Worm (Caenorhabditis elegans): ENCODE measurements around the gene F42C5.3.

F42C5.3 gene

DNA sequence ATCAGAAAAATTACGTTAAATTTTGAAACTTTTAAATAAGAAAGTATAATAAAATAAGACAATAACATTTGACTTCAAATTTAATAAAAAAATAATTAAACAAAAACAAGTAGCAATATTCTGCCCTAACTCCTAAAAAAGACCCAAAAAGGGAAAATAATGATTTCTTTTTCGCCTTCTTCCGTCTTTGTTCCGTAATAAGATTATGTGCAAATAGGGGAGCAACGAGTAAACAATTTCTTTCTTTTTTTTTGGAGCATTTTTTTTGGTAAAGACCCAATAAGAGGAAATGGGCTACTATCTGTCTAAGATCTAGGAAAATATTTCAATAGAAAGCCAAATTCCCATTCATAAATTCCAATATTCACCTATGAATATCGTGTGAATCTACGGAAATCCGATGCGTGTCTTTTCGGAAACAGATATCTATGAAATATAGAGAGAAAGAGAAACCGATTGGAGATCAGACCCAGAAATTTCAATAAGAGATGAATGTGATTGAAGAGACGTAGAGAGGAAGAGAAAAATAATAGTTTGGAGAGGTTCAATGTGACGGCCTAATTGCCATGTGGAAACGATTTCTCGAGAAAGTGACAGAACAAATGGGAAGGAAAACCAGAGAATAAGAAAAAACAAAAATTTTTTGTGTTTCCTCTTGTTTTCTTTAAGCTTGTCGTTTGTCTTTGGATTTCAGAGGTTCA is 30.6 kb upstream of the F42C5.3 start:
- TF ChIP-seq ztf-23 (GFP tag; IDR thresholded peaks at IDR 0.05) (no peak), flt-1 (GFP tag; IDR thresholded peaks at IDR 0.05) (no peak), klf-2 (GFP tag; conservative IDR thresholded peaks at IDR 0.05) (no peak), cog-1 (tag; optimal IDR thresholded peaks at IDR 0.05) (no peak)

DNA sequence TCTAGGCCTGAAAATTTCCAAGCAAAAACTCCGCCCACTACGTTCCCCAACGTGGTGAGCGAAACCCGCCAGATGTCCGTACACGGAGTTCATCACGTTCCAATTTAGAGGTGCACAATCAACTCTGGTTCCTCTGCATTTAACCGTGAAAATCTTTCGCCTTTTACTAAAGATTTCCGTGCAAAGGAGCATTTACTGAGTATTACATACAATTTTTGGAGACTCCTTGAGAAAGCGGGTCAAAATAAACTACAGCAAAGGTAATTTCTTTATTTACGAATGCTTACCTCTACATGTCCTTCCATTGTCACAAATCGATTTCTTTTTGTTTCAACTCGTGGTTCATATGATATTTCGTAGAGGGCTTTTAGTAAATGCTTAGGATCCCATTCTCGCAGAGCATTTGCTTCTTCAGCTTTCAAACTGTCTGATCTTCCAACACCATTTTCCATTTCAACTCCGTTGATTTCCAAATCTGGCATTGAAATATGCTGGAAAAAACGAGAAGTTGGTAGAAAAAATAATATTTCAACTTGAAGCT is 29.3 kb upstream of the F42C5.3 start, which contains the start of gene F42C5.9:
F42C5.9 (minus strand) TSS at position 491 of the 541 bp plus-strand sequence.
- TF ChIP-seq T22C8.4 (GFP tag; IDR thresholded peaks at IDR 0.05) (no peak), med-1 (GFP tag; optimal IDR thresholded peaks at IDR 0.05; ENCODE audit: insufficient read depth) (no peak), ztf-29 (GFP tag; IDR thresholded peaks at IDR 0.05) (no peak), klf-2 (GFP tag; conservative IDR thresholded peaks at IDR 0.05) (no peak), ztf-23 (GFP tag; IDR thresholded peaks at IDR 0.05) (no peak), tab-1 (GFP tag; IDR thresholded peaks at IDR 0.05) (no peak), flt-1 (GFP tag; IDR thresholded peaks at IDR 0.05) (no peak), cog-1 (tag; optimal IDR thresholded peaks at IDR 0.05) (no peak), ref-1 (GFP tag; conservative IDR thresholded peaks at IDR 0.05) (no peak)

DNA sequence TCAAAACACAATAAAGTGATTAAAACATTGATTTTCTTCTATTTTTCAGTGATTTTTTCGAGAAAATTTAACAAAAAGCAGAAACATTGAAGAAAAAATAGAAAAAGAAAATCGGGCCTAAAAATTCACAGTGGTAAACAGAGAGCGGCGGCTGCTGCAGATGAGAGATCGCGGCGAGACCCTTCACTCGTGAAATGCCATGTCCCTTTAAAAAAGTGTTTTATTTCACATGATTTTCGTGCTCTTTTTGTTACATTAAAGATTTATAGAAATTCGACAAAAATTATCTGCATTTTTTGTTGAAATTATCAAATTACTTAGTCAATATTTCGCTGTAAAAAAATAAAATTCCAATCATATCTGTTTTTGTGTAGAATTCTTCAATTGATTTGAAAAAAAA is 26.6 kb upstream of the F42C5.3 start:
- no peak for TF ChIP-seq med-1 (GFP tag; optimal IDR thresholded peaks at IDR 0.05; ENCODE audit: insufficient read depth)
- TF ChIP-seq ztf-23 (GFP tag; IDR thresholded peaks at IDR 0.05), result no peak
- TF ChIP-seq cog-1 (tag; optimal IDR thresholded peaks at IDR 0.05), result peak; percentile 5

DNA sequence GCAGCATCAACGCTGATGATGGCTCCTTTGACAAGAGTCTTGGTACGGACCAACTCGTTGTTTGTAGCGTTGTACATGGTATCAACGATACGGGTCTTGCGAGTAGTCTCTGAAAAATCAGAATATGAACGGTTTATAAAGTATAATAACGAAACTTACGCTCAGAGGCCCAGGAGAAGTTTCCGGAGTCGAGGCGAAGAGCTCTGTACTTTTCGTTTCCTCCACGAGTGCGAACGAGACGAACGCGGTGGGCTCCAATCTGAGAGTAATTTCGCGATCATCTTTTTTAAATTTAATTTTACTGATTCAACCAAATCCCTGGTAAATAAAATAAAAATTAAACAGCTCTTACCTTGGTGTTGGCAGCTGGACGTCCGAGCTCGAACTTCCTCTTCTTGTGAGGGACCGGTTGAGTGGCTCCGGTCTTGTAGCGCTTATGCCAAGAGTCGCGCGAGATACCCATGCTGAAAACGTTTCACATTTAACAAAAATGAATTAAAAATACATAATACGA is 26.1 kb upstream of the F42C5.3 start, which contains the start of gene rps-8:
rps-8 (minus strand) TSS at position 464 of the 514 bp plus-strand sequence.
- no peak for TF ChIP-seq cog-1 (tag; optimal IDR thresholded peaks at IDR 0.05)
- TF ChIP-seq ztf-23 (GFP tag; IDR thresholded peaks at IDR 0.05), result no peak
- TF ChIP-seq T22C8.4 (GFP tag; IDR thresholded peaks at IDR 0.05), result no peak
- TF ChIP-seq klf-2 (GFP tag; conservative IDR thresholded peaks at IDR 0.05), result no peak
- TF ChIP-seq med-1 (GFP tag; optimal IDR thresholded peaks at IDR 0.05; ENCODE audit: insufficient read depth), result no peak
- no peak for TF ChIP-seq flt-1 (GFP tag; IDR thresholded peaks at IDR 0.05)
- no peak for TF ChIP-seq ztf-29 (GFP tag; IDR thresholded peaks at IDR 0.05)
- TF ChIP-seq tab-1 (GFP tag; IDR thresholded peaks at IDR 0.05), result no peak
- TF ChIP-seq ref-1 (GFP tag; conservative IDR thresholded peaks at IDR 0.05), result no peak

DNA sequence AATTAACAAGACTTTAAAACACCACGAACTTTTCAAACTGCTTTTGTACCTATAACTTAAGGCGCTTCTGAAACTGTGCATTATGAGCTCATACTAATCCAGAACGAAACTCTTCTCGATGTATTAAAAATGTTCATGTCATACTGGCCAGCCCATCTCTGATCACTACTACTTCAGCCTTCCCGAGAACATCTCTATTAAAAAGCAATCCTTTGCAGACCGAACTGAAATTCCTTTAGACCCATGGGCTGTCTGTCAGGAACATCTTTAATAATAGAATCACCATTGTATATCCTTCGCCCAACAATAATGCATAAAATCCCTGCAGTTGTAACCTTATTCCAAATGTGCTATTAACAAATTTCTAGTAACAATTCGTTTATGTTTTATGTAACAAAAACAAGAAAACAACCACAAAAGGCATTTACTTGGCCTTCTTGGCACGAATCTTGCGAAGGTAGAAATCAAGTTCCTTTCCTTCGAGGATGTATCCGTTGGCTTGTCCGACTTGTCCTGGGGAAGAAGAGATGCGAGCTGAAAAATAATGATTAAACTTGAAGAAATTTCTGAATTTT is 25.3 kb upstream of the F42C5.3 start:
- TF ChIP-seq ref-1 (GFP tag; conservative IDR thresholded peaks at IDR 0.05) (no peak), flt-1 (GFP tag; IDR thresholded peaks at IDR 0.05) (no peak), med-1 (GFP tag; optimal IDR thresholded peaks at IDR 0.05; ENCODE audit: insufficient read depth) (no peak), tab-1 (GFP tag; IDR thresholded peaks at IDR 0.05) (no peak), klf-2 (GFP tag; conservative IDR thresholded peaks at IDR 0.05) (no peak), T22C8.4 (GFP tag; IDR thresholded peaks at IDR 0.05) (no peak), ztf-29 (GFP tag; IDR thresholded peaks at IDR 0.05) (no peak), cog-1 (tag; optimal IDR thresholded peaks at IDR 0.05) (no peak), ztf-23 (GFP tag; IDR thresholded peaks at IDR 0.05) (no peak)

DNA sequence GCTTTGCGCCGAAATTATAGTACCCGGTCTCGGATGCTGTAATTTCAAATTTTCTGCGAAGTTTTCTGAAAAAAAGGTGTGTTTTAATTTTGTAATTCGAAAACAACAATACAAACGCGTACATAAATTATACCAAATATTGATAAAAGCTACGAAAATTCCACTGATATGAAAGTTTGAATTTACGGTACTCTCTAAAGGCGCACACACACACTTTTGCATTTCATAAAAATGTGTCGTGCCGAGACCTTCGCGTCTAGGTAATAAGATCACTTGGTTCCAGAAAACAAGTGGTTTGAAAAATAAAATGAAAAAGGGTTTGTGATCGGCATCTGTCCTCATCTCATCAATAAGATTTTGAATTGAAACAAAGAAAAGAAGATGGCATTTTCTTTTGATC is 23.5 kb upstream of the F42C5.3 start:
- TF ChIP-seq klf-2 (GFP tag; conservative IDR thresholded peaks at IDR 0.05), result no peak

DNA sequence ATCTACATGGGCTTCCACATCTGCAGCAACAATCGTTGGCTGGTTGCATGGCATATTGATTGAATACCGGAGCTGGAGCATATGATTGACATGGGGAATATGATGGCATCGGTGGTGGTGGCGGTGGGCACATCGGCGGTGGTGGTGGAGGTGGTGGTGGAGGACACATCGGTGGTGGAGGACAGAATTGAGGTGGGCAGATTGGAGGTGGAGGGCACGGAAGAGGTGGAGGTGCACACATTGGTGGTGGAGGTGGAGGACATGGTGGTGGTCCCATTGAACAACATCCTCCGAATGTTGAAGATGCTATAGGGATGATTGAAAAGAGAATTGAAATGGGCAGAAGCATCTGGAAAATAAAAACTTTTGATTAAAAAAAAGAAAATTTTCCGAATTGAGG is 23.0 kb upstream of the F42C5.3 start, which contains the start of gene grl-4:
grl-4 (minus strand) TSS at position 351 of the 400 bp plus-strand sequence.
- TF ChIP-seq ztf-23 (GFP tag; IDR thresholded peaks at IDR 0.05) (no peak), ref-1 (GFP tag; conservative IDR thresholded peaks at IDR 0.05) (no peak), cog-1 (tag; optimal IDR thresholded peaks at IDR 0.05) (no peak), med-1 (GFP tag; optimal IDR thresholded peaks at IDR 0.05; ENCODE audit: insufficient read depth) (no peak), T22C8.4 (GFP tag; IDR thresholded peaks at IDR 0.05) (no peak), tab-1 (GFP tag; IDR thresholded peaks at IDR 0.05) (no peak), klf-2 (GFP tag; conservative IDR thresholded peaks at IDR 0.05) (no peak), flt-1 (GFP tag; IDR thresholded peaks at IDR 0.05) (no peak), ztf-29 (GFP tag; IDR thresholded peaks at IDR 0.05) (no peak)

DNA sequence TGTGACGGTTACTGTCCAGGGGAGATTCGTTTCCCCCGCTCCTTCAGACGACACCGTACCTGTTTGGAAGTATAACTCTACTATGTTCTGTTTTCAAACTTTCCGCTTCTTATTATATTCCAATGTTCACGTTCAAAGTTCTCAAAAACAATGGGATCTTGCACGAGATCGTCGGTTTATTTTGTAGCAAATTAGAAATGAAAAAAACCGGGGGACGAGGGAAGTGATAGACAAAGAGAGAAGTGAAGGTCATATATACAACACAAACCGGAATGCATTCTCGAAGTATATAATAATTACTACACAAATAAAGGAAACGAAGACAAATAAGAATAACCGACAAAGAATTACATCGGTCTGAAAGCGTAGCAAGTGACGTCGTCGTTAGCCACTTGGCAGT is 22.3 kb upstream of the F42C5.3 start:
- no peak for TF ChIP-seq cog-1 (tag; optimal IDR thresholded peaks at IDR 0.05)
- no peak for TF ChIP-seq flt-1 (GFP tag; IDR thresholded peaks at IDR 0.05)
- TF ChIP-seq med-1 (GFP tag; optimal IDR thresholded peaks at IDR 0.05; ENCODE audit: insufficient read depth), result no peak
- no peak for TF ChIP-seq ztf-23 (GFP tag; IDR thresholded peaks at IDR 0.05)
- TF ChIP-seq klf-2 (GFP tag; conservative IDR thresholded peaks at IDR 0.05), result no peak
- no peak for TF ChIP-seq tab-1 (GFP tag; IDR thresholded peaks at IDR 0.05)
- no peak for TF ChIP-seq T22C8.4 (GFP tag; IDR thresholded peaks at IDR 0.05)
- TF ChIP-seq ztf-29 (GFP tag; IDR thresholded peaks at IDR 0.05), result no peak
- no peak for TF ChIP-seq ref-1 (GFP tag; conservative IDR thresholded peaks at IDR 0.05)

DNA sequence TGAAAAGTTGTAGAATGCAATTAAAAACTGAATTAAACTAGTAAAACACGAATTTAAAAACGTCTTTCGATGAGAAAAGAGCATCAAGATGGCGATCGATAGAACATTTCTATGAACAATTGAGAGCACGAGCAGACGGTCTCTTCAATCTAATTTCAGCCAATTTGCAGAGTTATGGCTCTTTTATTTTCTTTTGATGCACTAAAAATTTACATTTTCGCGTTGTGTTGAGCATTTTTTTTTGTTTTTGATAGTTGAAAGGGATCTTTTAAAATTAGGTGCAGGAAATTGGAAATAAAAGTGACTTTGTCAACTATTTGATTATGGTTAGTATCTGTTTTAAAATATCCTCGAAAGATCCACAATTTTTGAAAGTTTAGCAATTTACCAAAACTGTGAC is 21.6 kb upstream of the F42C5.3 start, which contains the start of gene F42C5.6:
F42C5.6 (minus strand) TSS at position 101 of the 400 bp plus-strand sequence.
- TF ChIP-seq flt-1 (GFP tag; IDR thresholded peaks at IDR 0.05) (no peak), T22C8.4 (GFP tag; IDR thresholded peaks at IDR 0.05) (no peak), med-1 (GFP tag; optimal IDR thresholded peaks at IDR 0.05; ENCODE audit: insufficient read depth) (no peak), tab-1 (GFP tag; IDR thresholded peaks at IDR 0.05) (no peak), ref-1 (GFP tag; conservative IDR thresholded peaks at IDR 0.05) (no peak), klf-2 (GFP tag; conservative IDR thresholded peaks at IDR 0.05) (no peak), ztf-23 (GFP tag; IDR thresholded peaks at IDR 0.05) (no peak), cog-1 (tag; optimal IDR thresholded peaks at IDR 0.05) (no peak), ztf-29 (GFP tag; IDR thresholded peaks at IDR 0.05) (no peak)
